Worm (Caenorhabditis elegans): ENCODE measurements around the gene H37A05.4.

- TF ChIP-seq ets-4 (GFP tag; optimal IDR thresholded peaks at IDR 0.05): no peak
- TF ChIP-seq lin-26 (GFP tag; IDR thresholded peaks at IDR 0.05): no peak
- TF ChIP-seq hlh-12 (tag; optimal IDR thresholded peaks at IDR 0.05): no peak
- no peak for TF ChIP-seq snpc-4 (GFP tag; optimal IDR thresholded peaks at IDR 0.05)
- TF ChIP-seq snpc-4 (tag; optimal IDR thresholded peaks at IDR 0.05): no peak
- no peak for TF ChIP-seq ama-1 (optimal IDR thresholded peaks at IDR 0.05)
- no peak for TF ChIP-seq ama-1 (GFP tag; optimal IDR thresholded peaks at IDR 0.05)
- no peak for TF ChIP-seq tbx-9 (tag; optimal IDR thresholded peaks at IDR 0.05; ENCODE audit: borderline replicate concordance)
- TF ChIP-seq unc-130 (GFP tag; optimal IDR thresholded peaks at IDR 0.05): no peak
- TF ChIP-seq ztf-3 (GFP tag; optimal IDR thresholded peaks at IDR 0.05): no peak
- no peak for TF ChIP-seq madf-6 (GFP tag; IDR thresholded peaks at IDR 0.05)
- TF ChIP-seq mel-28 (tag; optimal IDR thresholded peaks at IDR 0.05; ENCODE audit: borderline replicate concordance): no peak
- no peak for TF ChIP-seq hrde-1 (tag; optimal IDR thresholded peaks at IDR 0.05; ENCODE audit: borderline replicate concordance)
- TF ChIP-seq F39B2.1 (GFP tag; IDR thresholded peaks at IDR 0.05): no peak
- TF ChIP-seq ztf-22 (GFP tag; optimal IDR thresholded peaks at IDR 0.05): no peak
- no peak for TF ChIP-seq F57C9.4 (tag; optimal IDR thresholded peaks at IDR 0.05)
These were observed 22.4 kb downstream of the H37A05.4 start, which contains the start of gene sde-2 for ce11 chrV:13627103-13627623.
